Worm (Caenorhabditis elegans): Measurements from ENCODE around the gene W10C4.1.

Gene W10C4.1

DNA sequence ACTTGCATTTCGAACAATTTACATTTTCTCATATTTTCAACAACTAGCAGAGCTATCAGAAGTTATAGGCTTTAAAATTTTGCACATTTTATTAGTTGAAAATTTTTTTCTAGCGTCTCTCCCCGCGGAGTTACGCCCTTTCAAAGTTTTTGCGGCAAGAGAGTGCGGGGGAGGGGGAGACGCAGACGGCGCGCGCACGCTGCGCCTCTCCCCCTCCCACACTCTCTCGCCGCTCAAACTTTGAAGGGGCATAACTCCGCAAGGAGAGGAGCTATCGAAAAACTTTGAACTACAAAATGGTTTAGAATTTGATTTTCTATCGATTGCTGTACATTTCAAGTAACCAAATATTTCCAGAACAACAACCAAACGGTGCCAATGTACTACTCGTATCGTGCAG is 20.1 kb upstream of the W10C4.1 start:
- TF ChIP-seq ceh-83 (GFP tag; optimal IDR thresholded peaks at IDR 0.05) = no peak
- no peak for TF ChIP-seq ces-1 (GFP tag; optimal IDR thresholded peaks at IDR 0.05)

DNA sequence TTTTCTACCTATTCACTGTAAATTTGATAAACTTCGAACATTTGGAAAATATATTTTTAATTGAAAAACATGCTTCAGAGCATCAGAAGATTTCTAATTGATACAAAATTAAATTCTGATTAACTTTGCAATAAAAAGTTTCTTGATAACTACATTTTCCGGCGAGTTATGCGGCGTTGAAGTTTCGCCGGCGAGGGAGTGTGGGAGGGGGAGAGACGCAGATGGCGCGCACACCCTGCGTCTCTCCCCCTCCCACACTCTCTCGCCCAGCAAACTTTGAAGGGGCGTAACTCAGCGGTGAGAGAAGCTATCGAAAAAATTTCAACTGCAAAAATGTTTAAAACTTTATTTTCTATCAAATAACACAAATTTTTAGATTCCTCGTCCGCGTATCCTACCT is 15.6 kb upstream of the W10C4.1 start:
- TF ChIP-seq ceh-83 (GFP tag; optimal IDR thresholded peaks at IDR 0.05) = no peak
- TF ChIP-seq unc-39 (tag; optimal IDR thresholded peaks at IDR 0.05) = no peak
- TF ChIP-seq ces-1 (GFP tag; optimal IDR thresholded peaks at IDR 0.05) = no peak
- no peak for TF ChIP-seq pha-4 (tag; optimal IDR thresholded peaks at IDR 0.05)
- no peak for TF ChIP-seq unc-62 (GFP tag; optimal IDR thresholded peaks at IDR 0.05)
- no peak for TF ChIP-seq elt-3 (tag; optimal IDR thresholded peaks at IDR 0.05)
- no peak for TF ChIP-seq zip-8 (tag; optimal IDR thresholded peaks at IDR 0.05)

DNA sequence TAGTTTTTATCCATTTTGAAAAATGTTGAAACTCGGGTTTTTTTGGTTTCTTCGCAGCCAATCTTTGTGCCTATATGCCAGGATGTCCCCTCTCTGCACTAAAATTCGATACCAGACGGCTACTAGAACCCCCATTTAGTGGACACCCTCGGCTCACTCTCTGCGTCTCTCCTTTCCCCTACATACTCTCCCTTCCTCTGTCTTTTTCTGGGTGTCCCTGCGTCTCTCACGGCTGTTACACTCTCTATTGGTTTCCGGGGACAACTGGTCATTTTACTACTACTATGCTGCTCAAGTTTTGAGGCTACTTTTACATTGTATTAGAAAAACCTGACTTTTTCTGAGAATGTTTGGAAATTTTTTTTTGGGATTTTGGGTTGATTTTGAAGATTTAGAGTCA is 13.4 kb upstream of the W10C4.1 start:
- TF ChIP-seq ces-1 (GFP tag; optimal IDR thresholded peaks at IDR 0.05) = peak; percentile 57
- peak; percentile 32 for TF ChIP-seq sptf-1 (tag; optimal IDR thresholded peaks at IDR 0.05)
- peak; percentile 75 for TF ChIP-seq hlh-1 (tag; optimal IDR thresholded peaks at IDR 0.05)
- TF ChIP-seq M03D4.4 (tag; optimal IDR thresholded peaks at IDR 0.05) = no peak
- TF ChIP-seq unc-120 (tag; optimal IDR thresholded peaks at IDR 0.05; ENCODE audit: poor library complexity, severe bottlenecking) = peak; percentile 63

DNA sequence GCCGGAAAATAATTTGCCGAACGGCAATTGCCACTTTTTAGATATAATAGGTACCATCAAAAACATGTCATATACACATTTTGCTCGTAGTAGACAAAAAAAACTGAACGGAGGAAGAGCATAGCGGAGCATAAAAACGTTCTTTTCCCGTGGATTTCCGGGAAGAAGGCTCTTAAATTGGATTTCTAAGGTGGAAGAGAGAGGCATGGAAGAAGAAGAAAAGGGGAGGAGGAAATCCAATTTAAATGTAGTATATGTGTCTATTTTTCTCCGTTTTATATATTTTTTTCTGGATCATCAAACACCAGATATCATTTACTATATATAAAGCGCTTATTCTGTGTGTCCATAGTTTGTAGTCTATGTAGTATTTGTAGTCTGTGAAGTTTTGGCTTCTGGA is 4.5 kb upstream of the W10C4.1 start:
- TF ChIP-seq mls-2 (tag; optimal IDR thresholded peaks at IDR 0.05) = no peak
- peak; percentile 77 for TF ChIP-seq ces-1 (GFP tag; optimal IDR thresholded peaks at IDR 0.05)
- TF ChIP-seq bed-3 (GFP tag; optimal IDR thresholded peaks at IDR 0.05) = no peak

DNA sequence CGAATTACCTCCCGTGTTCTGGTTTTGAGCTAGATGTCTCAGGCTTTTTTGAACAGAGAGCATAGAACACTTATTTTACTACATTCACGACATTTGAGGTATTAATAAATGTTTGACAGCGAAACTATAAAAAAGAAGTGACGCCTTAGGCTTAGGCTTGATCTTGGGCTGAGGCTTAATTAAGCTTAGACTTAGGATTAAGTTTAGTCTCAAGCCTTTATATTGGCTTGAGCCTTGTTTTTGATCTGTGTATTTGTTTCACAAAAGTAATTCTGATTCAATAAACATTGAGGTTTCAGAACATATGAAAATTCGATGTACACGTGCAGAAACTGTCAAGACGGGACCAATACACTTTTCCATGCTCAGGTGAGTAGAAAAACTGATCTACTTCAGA is 2.8 kb upstream of the W10C4.1 start, which contains the start of gene klp-20:
TSS of gene klp-20 (plus strand) at position 298 of the 397 bp plus-strand sequence.
- TF ChIP-seq elt-3 (tag; optimal IDR thresholded peaks at IDR 0.05) (no peak), ceh-43 (GFP tag; optimal IDR thresholded peaks at IDR 0.05) (no peak), ceh-39 (tag; optimal IDR thresholded peaks at IDR 0.05) (no peak), mep-1 (tag; optimal IDR thresholded peaks at IDR 0.05) (no peak), cnd-1 (tag; optimal IDR thresholded peaks at IDR 0.05) (no peak), drap-1 (GFP tag; optimal IDR thresholded peaks at IDR 0.05) (no peak), nhr-76 (tag; optimal IDR thresholded peaks at IDR 0.05) (no peak), unc-120 (tag; optimal IDR thresholded peaks at IDR 0.05; ENCODE audit: poor library complexity, severe bottlenecking) (no peak), blmp-1 (tag; optimal IDR thresholded peaks at IDR 0.05) (no peak), nhr-28 (tag; optimal IDR thresholded peaks at IDR 0.05) (no peak), M03D4.4 (tag; optimal IDR thresholded peaks at IDR 0.05) (no peak), ceh-83 (GFP tag; optimal IDR thresholded peaks at IDR 0.05) (no peak), lsy-2 (tag; optimal IDR thresholded peaks at IDR 0.05) (no peak), unc-39 (tag; optimal IDR thresholded peaks at IDR 0.05) (no peak), sem-2 (GFP tag; optimal IDR thresholded peaks at IDR 0.05) (no peak), elt-1 (tag; optimal IDR thresholded peaks at IDR 0.05; ENCODE audit: borderline replicate concordance, insufficient read depth) (no peak), pha-4 (tag; optimal IDR thresholded peaks at IDR 0.05) (no peak), ham-2 (GFP tag; optimal IDR thresholded peaks at IDR 0.05) (no peak)

DNA sequence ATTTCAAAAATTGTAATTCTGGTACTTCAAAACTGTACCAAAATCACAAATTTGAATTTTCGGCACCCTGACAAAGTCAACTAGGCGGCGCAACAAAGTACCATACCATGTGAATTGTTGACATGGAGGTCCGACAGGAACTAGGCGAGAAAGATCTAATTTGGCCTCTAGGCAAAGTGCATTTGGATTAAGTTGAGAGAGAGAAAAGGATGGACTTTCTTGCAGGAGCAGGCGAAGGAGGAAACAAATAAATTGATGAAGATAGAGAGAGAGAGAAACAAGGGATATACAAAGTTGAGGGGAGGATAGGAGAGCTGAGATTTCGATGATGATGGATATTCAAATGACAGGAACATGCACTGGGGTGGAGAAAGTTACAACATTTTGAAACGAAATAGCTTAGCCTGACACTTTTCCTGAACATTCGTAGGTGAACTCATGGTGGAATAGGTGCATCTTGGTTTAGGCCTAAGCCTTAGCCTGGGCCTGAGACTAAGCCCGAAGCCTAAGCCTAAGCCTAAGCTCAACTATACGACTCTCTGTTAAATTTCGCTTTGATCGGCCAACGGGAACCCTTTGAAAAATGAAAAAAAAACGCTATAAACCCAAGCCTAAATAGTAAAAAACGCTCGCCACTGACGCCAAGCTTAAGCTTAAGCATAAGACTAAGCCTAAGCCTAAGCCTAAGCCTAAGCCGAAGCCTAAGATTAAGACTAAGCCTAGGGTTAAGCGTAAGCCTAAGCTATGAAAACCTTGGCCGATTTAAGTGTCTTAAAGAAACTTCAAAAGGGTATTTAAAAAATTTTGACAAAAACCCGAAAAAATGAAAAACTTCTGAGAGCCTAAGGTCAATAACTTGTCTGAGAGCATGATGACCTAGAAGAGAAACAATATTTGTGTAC is 2.1 kb upstream of the W10C4.1 start:
- TF ChIP-seq nhr-28 (tag; optimal IDR thresholded peaks at IDR 0.05) (no peak), pha-4 (tag; optimal IDR thresholded peaks at IDR 0.05) (no peak), nhr-76 (tag; optimal IDR thresholded peaks at IDR 0.05) (no peak), unc-39 (tag; optimal IDR thresholded peaks at IDR 0.05) (no peak), ces-1 (GFP tag; optimal IDR thresholded peaks at IDR 0.05) (peak; percentile 98), unc-120 (tag; optimal IDR thresholded peaks at IDR 0.05; ENCODE audit: poor library complexity, severe bottlenecking) (no peak), nhr-237 (tag; optimal IDR thresholded peaks at IDR 0.05) (no peak), mls-2 (tag; optimal IDR thresholded peaks at IDR 0.05) (no peak), unc-62 (GFP tag; optimal IDR thresholded peaks at IDR 0.05) (peak; percentile 67)
